Worm (Caenorhabditis elegans) whole organism, midembryonic: Measurements from ENCODE around the gene C13A2.9.
A peak's percentile ranks its signal among the peaks of the same experiment; 100 is the strongest.

Source experiments
- ztf-23 ChIP-seq: fragments of 200-800 bp; sonication (Bioruptor generic); IDR thresholded peaks from 2 replicates; pipeline ENCODE4 v1.3.6; 2022; ENCODE audit warnings: missing genetic modification reagents, missing genetic modification characterization, missing compliant biosample characterization
- ztf-29 ChIP-seq: fragments of 200-800 bp; sonication (Bioruptor generic); IDR thresholded peaks from 2 replicates; pipeline ENCODE4 v1.3.6; 2022; ENCODE audit warnings: missing genetic modification reagents, missing genetic modification characterization, missing compliant biosample characterization

- TF ChIP-seq ztf-29 (GFP tag; lab: Robert Waterston, UW) (no peak), ztf-23 (0 out of 2 replicates have a peak, but pooled peaks have one; percentile 56)
Measured at ce11 chrV:7237133-7237532, 26.8 kb downstream of the C13A2.9 start, which contains the start of gene hyls-1.
